Worm (Caenorhabditis elegans) whole organism, L3 larva: ENCODE data around the gene faah-1.

Source experiments
- R02D3.7 ChIP-seq: fragments of 150-350 bp; optimal IDR thresholded peaks from 2 replicates; lab custom pipeline; 2014; ENCODE audit warnings: missing biosample characterization, missing genetic modification characterization
- ZK546.5 ChIP-seq: sonication (generic microtip); optimal IDR thresholded peaks from 2 replicates; lab custom pipeline; 2017; ENCODE audit warnings: missing biosample characterization, missing genetic modification characterization
- aly-2 ChIP-seq: fragments of 150-350 bp; optimal IDR thresholded peaks from 2 replicates; lab custom pipeline; 2014; ENCODE audit warnings: missing biosample characterization, missing genetic modification characterization
- ceh-16 ChIP-seq: sonication (generic microtip); optimal IDR thresholded peaks from 2 replicates; lab custom pipeline; 2017; ENCODE audit warnings: missing biosample characterization, missing genetic modification characterization
- ceh-28 ChIP-seq: fragments of 150-350 bp; optimal IDR thresholded peaks from 2 replicates; lab custom pipeline; 2014; ENCODE audit warnings: missing biosample characterization, missing genetic modification reagents, missing genetic modification characterization
- ceh-82 ChIP-seq: fragments of 150-350 bp; optimal IDR thresholded peaks from 2 replicates; lab custom pipeline; 2014; ENCODE audit warnings: missing biosample characterization, missing genetic modification characterization
- ceh-9 ChIP-seq: sonication (generic microtip); optimal IDR thresholded peaks from 2 replicates; lab custom pipeline; 2018; ENCODE audit warnings: missing biosample characterization, missing genetic modification characterization
- daf-12 ChIP-seq: fragments of 150-350 bp; optimal IDR thresholded peaks from 2 replicates; lab custom pipeline; 2014; ENCODE audit warnings: missing biosample characterization, missing genetic modification reagents, missing genetic modification characterization
- egl-27 ChIP-seq: sonication (generic microtip); optimal IDR thresholded peaks from 4 replicates; lab custom pipeline; 2017; ENCODE audit warnings: missing biosample characterization, missing genetic modification reagents, missing genetic modification characterization
- egl-5 ChIP-seq: fragments of 150-350 bp; optimal IDR thresholded peaks from 2 replicates; lab custom pipeline; 2017; ENCODE audit warnings: missing biosample characterization, missing genetic modification reagents, missing genetic modification characterization, inconsistent platforms
- elt-1 ChIP-seq: fragments of 150-350 bp; optimal IDR thresholded peaks from 2 replicates; lab custom pipeline; 2014; ENCODE audit warnings: missing biosample characterization, missing genetic modification characterization
- elt-2 ChIP-seq: sonication (generic microtip); optimal IDR thresholded peaks from 2 replicates; lab custom pipeline; 2016; ENCODE audit warnings: missing genetic modification reagents, mild to moderate bottlenecking, missing genetic modification characterization, missing compliant biosample characterization
- elt-3 ChIP-seq, 3 experiments: fragments of 150-350 bp in 1 of 3; sonication (generic microtip) in 2 of 3; optimal IDR thresholded peaks; 2 replicates in 2 of 3; 4 replicates in 1 of 3; lab custom pipeline; 2014 to 2017; ENCODE audit warnings: missing biosample characterization in 3 of 3, missing genetic modification characterization in 3 of 3
- fkh-10 ChIP-seq: sonication (generic microtip); optimal IDR thresholded peaks from 2 replicates; lab custom pipeline; 2017; ENCODE audit warnings: missing biosample characterization, missing genetic modification reagents, missing genetic modification characterization
- fkh-2 ChIP-seq: fragments of 150-350 bp; optimal IDR thresholded peaks from 2 replicates; lab custom pipeline; 2014; ENCODE audit warnings: missing biosample characterization, missing genetic modification reagents, missing genetic modification characterization
- fos-1 ChIP-seq: fragments of 150-350 bp; optimal IDR thresholded peaks from 2 replicates; lab custom pipeline; 2014; ENCODE audit warnings: missing biosample characterization, missing genetic modification characterization
- hmg-11 ChIP-seq: sonication (generic microtip); optimal IDR thresholded peaks from 2 replicates; lab custom pipeline; 2016; ENCODE audit warnings: missing genetic modification characterization, missing compliant biosample characterization
- jun-1 ChIP-seq: fragments of 150-350 bp; optimal IDR thresholded peaks from 2 replicates; lab custom pipeline; 2014; ENCODE audit warnings: missing biosample characterization, missing genetic modification reagents, missing genetic modification characterization
- lin-15B ChIP-seq: fragments of 150-350 bp; optimal IDR thresholded peaks from 2 replicates; lab custom pipeline; 2014; ENCODE audit warnings: missing biosample characterization, missing genetic modification characterization
- lin-39 ChIP-seq: fragments of 150-350 bp; optimal IDR thresholded peaks from 2 replicates; lab custom pipeline; 2018; ENCODE audit warnings: missing biosample characterization, missing genetic modification reagents, missing genetic modification characterization
- lsy-12 ChIP-seq: sonication (generic microtip); optimal IDR thresholded peaks from 2 replicates; lab custom pipeline; 2016; ENCODE audit warnings: mild to moderate bottlenecking, missing genetic modification characterization, missing compliant biosample characterization
- mdl-1 ChIP-seq: fragments of 150-350 bp; optimal IDR thresholded peaks from 2 replicates; lab custom pipeline; 2014; ENCODE audit warnings: missing biosample characterization, missing genetic modification characterization
- nfya-1 ChIP-seq: sonication (generic microtip); optimal IDR thresholded peaks from 2 replicates; lab custom pipeline; 2017; ENCODE audit warnings: missing genetic modification characterization, mild to moderate bottlenecking, missing compliant biosample characterization, antibody characterized with exemption, moderate library complexity; ENCODE audit not compliant: insufficient read depth
- nhr-11 ChIP-seq: fragments of 150-350 bp; optimal IDR thresholded peaks from 2 replicates; lab custom pipeline; 2014; ENCODE audit warnings: missing biosample characterization, missing genetic modification characterization
- nhr-12 ChIP-seq: fragments of 150-350 bp; optimal IDR thresholded peaks from 2 replicates; lab custom pipeline; 2014; ENCODE audit warnings: missing biosample characterization, missing genetic modification characterization
- nhr-23 ChIP-seq: fragments of 150-350 bp; optimal IDR thresholded peaks from 2 replicates; lab custom pipeline; 2014; ENCODE audit warnings: missing biosample characterization, missing genetic modification reagents, missing genetic modification characterization
- nhr-25 ChIP-seq: sonication (generic microtip); optimal IDR thresholded peaks from 2 replicates; lab custom pipeline; 2017; ENCODE audit warnings: missing biosample characterization, missing genetic modification characterization
- nhr-28 ChIP-seq: fragments of 150-350 bp; optimal IDR thresholded peaks from 2 replicates; lab custom pipeline; 2014; ENCODE audit warnings: missing biosample characterization, missing genetic modification characterization
- nhr-43 ChIP-seq: sonication (generic microtip); optimal IDR thresholded peaks from 2 replicates; lab custom pipeline; 2016; ENCODE audit warnings: mild to moderate bottlenecking, missing genetic modification characterization, missing compliant biosample characterization; ENCODE audit not compliant: poor library complexity, severe bottlenecking
- nhr-76 ChIP-seq: fragments of 150-350 bp; sonication (generic microtip); optimal IDR thresholded peaks from 5 replicates; lab custom pipeline; 2014; ENCODE audit warnings: missing biosample characterization, missing genetic modification characterization
- nhr-77 ChIP-seq: fragments of 150-350 bp; optimal IDR thresholded peaks from 2 replicates; lab custom pipeline; 2014; ENCODE audit warnings: missing biosample characterization, missing genetic modification characterization
- pha-4 ChIP-seq: fragments of 150-350 bp; optimal IDR thresholded peaks from 2 replicates; lab custom pipeline; 2014; ENCODE audit warnings: missing biosample characterization, missing genetic modification reagents, missing genetic modification characterization
- pqm-1 ChIP-seq: fragments of 150-350 bp; optimal IDR thresholded peaks from 2 replicates; lab custom pipeline; 2017; ENCODE audit warnings: missing biosample characterization, missing genetic modification characterization, inconsistent platforms
- sea-2 ChIP-seq: fragments of 150-350 bp; sonication (generic microtip); optimal IDR thresholded peaks from 4 replicates; lab custom pipeline; 2014; ENCODE audit warnings: missing biosample characterization, missing genetic modification reagents, missing genetic modification characterization
- skn-1 ChIP-seq: fragments of 150-350 bp; optimal IDR thresholded peaks from 2 replicates; lab custom pipeline; 2014; ENCODE audit warnings: missing biosample characterization, missing genetic modification characterization
- snpc-4 ChIP-seq: fragments of 150-350 bp; optimal IDR thresholded peaks from 2 replicates; lab custom pipeline; 2014; ENCODE audit warnings: missing biosample characterization, missing genetic modification characterization
- unc-62 ChIP-seq: fragments of 150-350 bp; sonication (generic microtip); optimal IDR thresholded peaks from 4 replicates; lab custom pipeline; 2014; ENCODE audit warnings: missing biosample characterization, missing genetic modification reagents, missing genetic modification characterization
- ztf-4 ChIP-seq: fragments of 150-350 bp; optimal IDR thresholded peaks from 2 replicates; lab custom pipeline; 2014; ENCODE audit warnings: missing biosample characterization, missing genetic modification characterization

The faah-1 gene

ce11 chrIV:8138984-8139383 is 20.2 kb upstream of the faah-1 start, which contains the start of gene pmk-3 (continued):
- TF ChIP-seq ZK546.5: no peak

ce11 chrIV:8142735-8143550 is 16.2 kb upstream of the faah-1 start, which contains the start of gene pmk-2:
Gene pmk-2 (plus strand): TSS chrIV:8143500.
- TF ChIP-seq egl-5 (tag; lab: Kevin White, UChicago): no peak
- no peak for TF ChIP-seq ZK546.5
- TF ChIP-seq nhr-43 (tag; lab: Kevin White, UChicago): no peak
- peak; percentile 14 for TF ChIP-seq skn-1
- no peak for TF ChIP-seq elt-3 (tag; optimal IDR thresholded peaks at IDR 0.05; lab: Kevin White, UChicago)
- TF ChIP-seq lin-15B: no peak
- TF ChIP-seq nhr-76 (tag; lab: Kevin White, UChicago): no peak
- no peak for TF ChIP-seq ceh-28 (tag; lab: Kevin White, UChicago)
- TF ChIP-seq elt-2 (tag; lab: Kevin White, UChicago): peak; percentile 40
- TF ChIP-seq nfya-1 (tag; lab: Kevin White, UChicago): peak; percentile 29
- TF ChIP-seq elt-1: no peak
- TF ChIP-seq nhr-28 (tag; lab: Kevin White, UChicago): no peak
- TF ChIP-seq ceh-9 (tag; lab: Kevin White, UChicago): no peak
- TF ChIP-seq nhr-12: no peak
- TF ChIP-seq lsy-12 (tag; lab: Kevin White, UChicago): no peak
- TF ChIP-seq jun-1 (tag; lab: Kevin White, UChicago): peak; percentile 3
- TF ChIP-seq fkh-2: no peak
- no peak for TF ChIP-seq pqm-1 (tag; lab: Kevin White, UChicago)
- TF ChIP-seq, all 47 proteins: peak for 4

- TF ChIP-seq lin-39 (tag; lab: Kevin White, UChicago) (no peak), lin-15B (no peak), ztf-4 (tag; lab: Kevin White, UChicago) (no peak), snpc-4 (no peak), nhr-11 (tag; lab: Kevin White, UChicago) (no peak), ceh-9 (tag; lab: Kevin White, UChicago) (no peak), fkh-10 (no peak), nhr-25 (tag; lab: Kevin White, UChicago) (no peak), unc-62 (GFP tag; lab: Kevin White, UChicago) (no peak), R02D3.7 (tag; lab: Kevin White, UChicago) (no peak), ceh-82 (tag; lab: Kevin White, UChicago) (no peak), fos-1 (tag; lab: Kevin White, UChicago) (no peak), nfya-1 (tag; lab: Kevin White, UChicago) (no peak)
These were observed 14.8 kb upstream of the faah-1 start for ce11 chrIV:8144341-8144740.

ce11 chrIV:8146283-8146682 is 12.9 kb upstream of the faah-1 start:
- TF ChIP-seq snpc-4: no peak
- no peak for TF ChIP-seq nhr-11 (tag; lab: Kevin White, UChicago)
- no peak for TF ChIP-seq egl-27 (tag; lab: Kevin White, UChicago)
- TF ChIP-seq nhr-76 (tag; lab: Kevin White, UChicago): no peak
- no peak for TF ChIP-seq sea-2 (GFP tag; lab: Kevin White, UChicago)
- TF ChIP-seq ztf-4 (tag; lab: Kevin White, UChicago): no peak
- TF ChIP-seq nhr-12: no peak
- no peak for TF ChIP-seq aly-2 (tag; lab: Kevin White, UChicago)
- TF ChIP-seq fos-1 (tag; lab: Kevin White, UChicago): no peak
- TF ChIP-seq egl-5 (tag; lab: Kevin White, UChicago): no peak
- peak; percentile 46 for TF ChIP-seq nhr-23
- peak; percentile 79 for TF ChIP-seq mdl-1 (tag; lab: Kevin White, UChicago)
- peak; percentile 81 for TF ChIP-seq nhr-25 (tag; lab: Kevin White, UChicago)
- no peak for TF ChIP-seq skn-1
- TF ChIP-seq nhr-28 (tag; lab: Kevin White, UChicago): no peak
- peak; percentile 44 for TF ChIP-seq elt-2 (tag; lab: Kevin White, UChicago)
- no peak for TF ChIP-seq nhr-77
- no peak for TF ChIP-seq daf-12
- no peak for TF ChIP-seq jun-1 (tag; lab: Kevin White, UChicago)
- TF ChIP-seq ceh-16 (tag; lab: Kevin White, UChicago): no peak
- TF ChIP-seq R02D3.7 (tag; lab: Kevin White, UChicago): no peak
- peak; percentile 36 for TF ChIP-seq pqm-1 (tag; lab: Kevin White, UChicago)
- TF ChIP-seq pha-4 (tag; lab: Kevin White, UChicago): peak; percentile 92
- no peak for TF ChIP-seq hmg-11
- TF ChIP-seq ceh-28 (tag; lab: Kevin White, UChicago): peak; percentile 67
- TF ChIP-seq nfya-1 (tag; lab: Kevin White, UChicago): peak; percentile 16
